Worm (Caenorhabditis elegans): ENCODE results near the gene T05G5.4.

DNA sequence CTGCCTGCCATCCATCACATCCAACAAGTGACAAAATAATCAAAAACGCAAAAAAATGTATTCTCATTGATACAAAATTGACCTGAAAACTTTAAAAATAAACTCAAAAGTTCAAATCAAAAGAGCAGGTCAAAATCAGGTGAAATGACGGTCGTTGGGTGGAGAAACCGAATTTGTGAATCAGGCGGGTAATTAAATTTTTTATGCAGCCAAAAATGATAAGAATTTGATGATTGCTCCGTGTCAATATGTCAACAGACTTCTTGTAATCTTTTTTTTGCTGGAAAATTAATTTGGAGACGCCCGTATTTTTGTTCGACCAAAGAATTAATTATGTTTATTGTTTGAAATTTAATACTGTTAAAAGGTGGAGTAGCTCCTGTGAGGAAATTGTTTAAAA lies 34.9 kb upstream of the T05G5.4 start, which contains the start of gene ncx-6:
- TF ChIP-seq pes-1 (GFP tag; IDR thresholded peaks at IDR 0.05) (no peak), ceh-13 (GFP tag; optimal IDR thresholded peaks at IDR 0.05) (no peak), flt-1 (GFP tag; IDR thresholded peaks at IDR 0.05) (no peak), tbx-11 (GFP tag; IDR thresholded peaks at IDR 0.05) (no peak), tbx-37 (GFP tag; conservative IDR thresholded peaks at IDR 0.05) (no peak), ama-1 (optimal IDR thresholded peaks at IDR 0.05) (no peak), hnd-1 (tag; optimal IDR thresholded peaks at IDR 0.05) (no peak), ceh-36 (tag; optimal IDR thresholded peaks at IDR 0.05) (no peak), B0310.2 (tag; optimal IDR thresholded peaks at IDR 0.05) (no peak), sea-1 (GFP tag; conservative IDR thresholded peaks at IDR 0.05) (no peak), aly-1 (tag; optimal IDR thresholded peaks at IDR 0.05) (no peak), hmbx-1 (tag; optimal IDR thresholded peaks at IDR 0.05) (no peak), ets-7 (tag; optimal IDR thresholded peaks at IDR 0.05) (no peak), scrt-1 (GFP tag; IDR thresholded peaks at IDR 0.05) (no peak)

Measured in whole organism, early embryonic.